Worm (Caenorhabditis elegans) whole organism, mixed stage, embryonic: ENCODE data around the gene T01D3.1.

ENCODE experiments used
- lsy-2 ChIP-seq: fragments of 150-350 bp; optimal IDR thresholded peaks from 2 replicates; lab custom pipeline; 2014; ENCODE audit warnings: missing biosample characterization, missing genetic modification characterization

Gene T01D3.1

DNA sequence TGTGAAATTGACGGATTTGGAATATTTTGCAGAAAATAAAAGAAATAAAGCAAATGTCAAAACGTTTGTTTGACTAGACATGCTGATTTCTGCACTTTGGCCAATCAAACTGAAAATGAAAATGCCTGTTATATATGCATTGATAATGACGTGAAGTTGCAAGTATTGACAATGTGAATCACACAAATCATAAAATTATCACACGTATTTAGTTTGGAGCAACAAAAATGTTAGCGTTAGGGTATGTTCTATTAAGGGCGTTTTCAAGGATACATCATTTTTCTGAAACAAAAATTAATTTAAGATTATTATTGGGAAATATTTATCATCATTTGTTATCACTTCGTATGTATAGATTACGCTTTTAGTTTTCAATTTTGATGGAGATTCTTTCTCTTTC lies 62.1 kb downstream of the T01D3.1 start, which contains the start of gene cld-9:
Gene cld-9, minus strand, starts transcription at position 81 of the 400 bp plus-strand sequence.
- TF ChIP-seq lsy-2 (tag; lab: Kevin White, UChicago), result no peak
